Fruit fly (Drosophila melanogaster): ENCODE data around the gene Nufip.

Gene Nufip

dm6 chr3L:18768788-18769707 is 20.9 kb upstream of the Nufip start (continued):
- TF ChIP-seq CG16815 (GFP tag; optimal IDR thresholded peaks at IDR 0.05) (no peak), CG16779 (GFP tag; IDR thresholded peaks at IDR 0.05) (no peak), zen2 (GFP tag; IDR thresholded peaks at IDR 0.05; ENCODE audit: partially characterized antibody) (no peak), PHDP (tag; optimal IDR thresholded peaks at IDR 0.05) (peak; percentile 66), Asciz (GFP tag; optimal IDR thresholded peaks at IDR 0.05) (peak; percentile 69), CG30403 (GFP tag; optimal IDR thresholded peaks at IDR 0.05) (peak; percentile 80), onecut (GFP tag; IDR thresholded peaks at IDR 0.05) (peak; percentile 63), repo (GFP tag; optimal IDR thresholded peaks at IDR 0.05) (no peak), CG17568 (GFP tag; optimal IDR thresholded peaks at IDR 0.05) (peak; percentile 70), CG14965 (GFP tag; optimal IDR thresholded peaks at IDR 0.05; ENCODE audit: borderline replicate concordance) (no peak), CG11398 (GFP tag; optimal IDR thresholded peaks at IDR 0.05) (peak; percentile 49), Blimp-1 (GFP tag; optimal IDR thresholded peaks at IDR 0.05) (peak; percentile 96), B-H1 (GFP tag; IDR thresholded peaks at IDR 0.05) (peak; percentile 55), Ets65A (GFP tag) (peak; percentile 87), CG18619 (GFP tag; optimal IDR thresholded peaks at IDR 0.05) (peak; percentile 78), CG43689 (GFP tag; IDR thresholded peaks at IDR 0.05) (peak; percentile 70), hbn (GFP tag; IDR thresholded peaks at IDR 0.05; ENCODE audit: partially characterized antibody) (no peak), gce (GFP tag; IDR thresholded peaks at IDR 0.05) (peak; percentile 30; the same call in 1 of the 3 replicates), ewg (GFP tag; optimal IDR thresholded peaks at IDR 0.05) (peak; percentile 70), CG12391 (tag; optimal IDR thresholded peaks at IDR 0.05) (peak; percentile 72), oc (tag; optimal IDR thresholded peaks at IDR 0.05) (peak; percentile 15), CG31388 (GFP tag; optimal IDR thresholded peaks at IDR 0.05) (no peak), h (optimal IDR thresholded peaks at IDR 0.05) (no peak), unc-4 (GFP tag; IDR thresholded peaks at IDR 0.05; ENCODE audit: partially characterized antibody) (no peak), gem (tag; optimal IDR thresholded peaks at IDR 0.05) (peak; percentile 88), CG10147 (GFP tag; optimal IDR thresholded peaks at IDR 0.05) (peak; percentile 47), NC2β (GFP tag; optimal IDR thresholded peaks at IDR 0.05) (no peak), CG18599 (GFP tag; optimal IDR thresholded peaks at IDR 0.05) (peak; percentile 62), CG8290 (GFP tag; optimal IDR thresholded peaks at IDR 0.05) (no peak), CG8290 (tag; optimal IDR thresholded peaks at IDR 0.05) (no peak), kni (GFP tag; optimal IDR thresholded peaks at IDR 0.05) (peak; percentile 65), CG12659 (GFP tag; optimal IDR thresholded peaks at IDR 0.05) (peak; percentile 81), nmo (GFP tag; optimal IDR thresholded peaks at IDR 0.05) (peak; percentile 73), eyg (GFP tag; optimal IDR thresholded peaks at IDR 0.05) (peak; percentile 41), CG14667 (GFP tag; IDR thresholded peaks at IDR 0.05) (peak; percentile 55; the same call in 1 of the 2 replicates), CG1602 (GFP tag; optimal IDR thresholded peaks at IDR 0.05) (peak; percentile 65), zfh2 (GFP tag; optimal IDR thresholded peaks at IDR 0.05) (peak; percentile 23), ems (GFP tag; optimal IDR thresholded peaks at IDR 0.05) (peak; percentile 62), CG31224 (GFP tag; IDR thresholded peaks at IDR 0.05) (peak; percentile 37; the same call in 1 of the 2 replicates), CG2116 (GFP tag; optimal IDR thresholded peaks at IDR 0.05) (peak; percentile 17), psq (GFP tag; optimal IDR thresholded peaks at IDR 0.05) (peak; percentile 29), D19A (tag; optimal IDR thresholded peaks at IDR 0.05) (peak; percentile 68), CG3838 (GFP tag; optimal IDR thresholded peaks at IDR 0.05) (peak; percentile 35), dysf (GFP tag; IDR thresholded peaks at IDR 0.05) (peak; percentile 84), Ravus (GFP tag; IDR thresholded peaks at IDR 0.05) (no peak), CG34376 (GFP tag; optimal IDR thresholded peaks at IDR 0.05) (peak; percentile 27), CG8924 (tag; optimal IDR thresholded peaks at IDR 0.05) (peak; percentile 78), CG30431 (GFP tag; optimal IDR thresholded peaks at IDR 0.05) (peak; percentile 25), Adf1 (GFP tag; IDR thresholded peaks at IDR 0.05) (no peak)

Measured in whole organism, embryonic.